Worm (Caenorhabditis elegans): ENCODE measurements around the gene F25E5.8.

F25E5.8 gene

ce11 chrV:7436509-7436908 lies 779 bp downstream of the F25E5.8 start:
- TF ChIP-seq ref-1 (GFP tag; conservative IDR thresholded peaks at IDR 0.05) (no peak), klf-2 (GFP tag; conservative IDR thresholded peaks at IDR 0.05) (no peak), ztf-29 (GFP tag; IDR thresholded peaks at IDR 0.05) (no peak), ztf-23 (GFP tag; IDR thresholded peaks at IDR 0.05) (no peak), T22C8.4 (GFP tag; IDR thresholded peaks at IDR 0.05) (no peak), cog-1 (tag; optimal IDR thresholded peaks at IDR 0.05) (no peak), flt-1 (GFP tag; IDR thresholded peaks at IDR 0.05) (no peak)

- TF ChIP-seq tab-1 (GFP tag; IDR thresholded peaks at IDR 0.05) (no peak), klf-2 (GFP tag; conservative IDR thresholded peaks at IDR 0.05) (no peak), cog-1 (tag; optimal IDR thresholded peaks at IDR 0.05) (no peak), ztf-23 (GFP tag; IDR thresholded peaks at IDR 0.05) (no peak), T22C8.4 (GFP tag; IDR thresholded peaks at IDR 0.05) (no peak), flt-1 (GFP tag; IDR thresholded peaks at IDR 0.05) (no peak), ref-1 (GFP tag; conservative IDR thresholded peaks at IDR 0.05) (no peak), ztf-29 (GFP tag; IDR thresholded peaks at IDR 0.05) (no peak), med-1 (GFP tag; optimal IDR thresholded peaks at IDR 0.05; ENCODE audit: insufficient read depth) (no peak)
Measured at ce11 chrV:7436911-7437310, 1.2 kb downstream of the F25E5.8 start.

DNA sequence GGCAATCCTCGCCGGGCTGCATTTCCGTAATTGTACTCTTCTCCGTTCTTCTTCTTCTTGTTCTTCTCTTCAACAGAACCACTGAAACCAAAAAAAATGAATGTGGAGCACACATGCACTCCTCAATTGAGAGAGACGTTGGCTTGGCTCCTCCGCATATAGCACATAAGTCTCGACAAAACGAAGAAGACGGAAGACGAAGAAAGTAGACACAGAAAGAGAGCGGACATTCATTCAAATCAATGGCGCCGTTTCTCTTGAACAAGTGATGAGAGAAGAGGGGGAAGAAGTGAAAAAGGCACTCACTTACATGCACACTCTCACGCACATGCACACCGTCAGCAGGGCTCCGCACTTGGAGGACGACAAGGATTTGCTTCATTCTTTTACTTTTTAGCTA lies 1.8 kb downstream of the F25E5.8 start, which contains the start of gene F25E5.9:
Gene F25E5.9 (minus strand): TSS at position 382 of the 400 bp plus-strand sequence.
- TF ChIP-seq klf-2 (GFP tag; conservative IDR thresholded peaks at IDR 0.05) (no peak), ztf-23 (GFP tag; IDR thresholded peaks at IDR 0.05) (no peak), tab-1 (GFP tag; IDR thresholded peaks at IDR 0.05) (no peak)

- no peak for TF ChIP-seq ztf-29 (GFP tag; IDR thresholded peaks at IDR 0.05)
- no peak for TF ChIP-seq ref-1 (GFP tag; conservative IDR thresholded peaks at IDR 0.05)
- no peak for TF ChIP-seq tab-1 (GFP tag; IDR thresholded peaks at IDR 0.05)
- TF ChIP-seq flt-1 (GFP tag; IDR thresholded peaks at IDR 0.05), result no peak
- TF ChIP-seq med-1 (GFP tag; optimal IDR thresholded peaks at IDR 0.05; ENCODE audit: insufficient read depth), result no peak
- no peak for TF ChIP-seq T22C8.4 (GFP tag; IDR thresholded peaks at IDR 0.05)
- no peak for TF ChIP-seq klf-2 (GFP tag; conservative IDR thresholded peaks at IDR 0.05)
- TF ChIP-seq cog-1 (tag; optimal IDR thresholded peaks at IDR 0.05), result no peak
Measured at ce11 chrV:7437985-7438384, 2.3 kb downstream of the F25E5.8 start, which contains the start of gene F25E5.16. F25E5.16 (plus strand) TSS chrV:7438285.

DNA sequence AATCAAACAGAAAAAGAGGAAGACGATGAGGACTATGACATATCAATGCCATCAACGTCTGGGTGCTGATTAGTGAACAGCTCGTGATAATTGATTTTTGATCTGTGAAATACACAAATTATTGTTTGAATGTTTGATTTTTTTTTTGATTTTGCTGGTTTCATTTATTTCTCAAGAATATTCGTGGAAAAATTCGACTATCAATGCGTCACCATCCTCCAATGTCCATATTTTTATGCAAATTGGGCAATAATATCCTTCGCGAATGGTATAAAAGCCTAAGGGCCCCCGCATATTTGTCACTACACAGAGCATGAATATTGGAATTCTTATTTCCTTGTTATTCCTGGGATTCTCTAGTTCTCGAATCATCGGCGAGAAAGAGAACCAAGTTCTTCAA lies 4.1 kb downstream of the F25E5.8 start, which contains the start of gene try-13:
Gene try-13 (plus strand): TSS at position 301 of the 400 bp plus-strand sequence.
- TF ChIP-seq med-1 (GFP tag; optimal IDR thresholded peaks at IDR 0.05; ENCODE audit: insufficient read depth), result no peak
- no peak for TF ChIP-seq cog-1 (tag; optimal IDR thresholded peaks at IDR 0.05)
- TF ChIP-seq T22C8.4 (GFP tag; IDR thresholded peaks at IDR 0.05), result no peak
- TF ChIP-seq flt-1 (GFP tag; IDR thresholded peaks at IDR 0.05), result no peak
- no peak for TF ChIP-seq tab-1 (GFP tag; IDR thresholded peaks at IDR 0.05)
- TF ChIP-seq ztf-23 (GFP tag; IDR thresholded peaks at IDR 0.05), result no peak
- no peak for TF ChIP-seq klf-2 (GFP tag; conservative IDR thresholded peaks at IDR 0.05)
- TF ChIP-seq ztf-29 (GFP tag; IDR thresholded peaks at IDR 0.05), result no peak

- 0 out of 2 replicates have a peak, but pooled peaks have one; percentile 27 for TF ChIP-seq flt-1 (GFP tag; IDR thresholded peaks at IDR 0.05)
- peak; percentile 79 for TF ChIP-seq klf-2 (GFP tag; conservative IDR thresholded peaks at IDR 0.05)
- TF ChIP-seq ztf-29 (GFP tag; IDR thresholded peaks at IDR 0.05), result peak; percentile 39; the same call in 1 of the 2 replicates
- TF ChIP-seq ref-1 (GFP tag; conservative IDR thresholded peaks at IDR 0.05), result peak; percentile 46; the same call in 1 of the 2 replicates
- peak; percentile 79; the same call in 1 of the 2 replicates for TF ChIP-seq ztf-23 (GFP tag; IDR thresholded peaks at IDR 0.05)
Measured at ce11 chrV:7443480-7443879, 7.8 kb downstream of the F25E5.8 start.

DNA sequence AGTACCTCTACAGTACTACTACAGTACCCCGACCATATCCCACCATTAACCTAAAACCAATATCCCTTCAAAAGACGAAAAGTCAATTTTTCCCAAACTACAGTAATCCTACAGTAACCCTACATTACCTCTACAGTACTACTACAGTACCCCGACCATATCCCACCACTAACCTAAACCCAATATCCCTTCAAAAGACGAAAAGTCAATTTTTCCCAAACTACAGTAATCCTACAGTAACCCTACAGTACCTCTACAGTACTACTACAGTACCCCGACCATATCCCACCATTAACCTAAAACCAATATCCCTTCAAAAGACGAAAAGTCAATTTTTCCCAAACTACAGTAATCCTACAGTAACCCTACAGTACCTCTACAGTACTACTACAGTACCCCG lies 8.6 kb downstream of the F25E5.8 start, which contains the start of gene nhr-141:
Gene nhr-141 (plus strand): TSS at position 331 of the 400 bp plus-strand sequence.
- TF ChIP-seq tab-1 (GFP tag; IDR thresholded peaks at IDR 0.05), result 0 out of 2 replicates have a peak, but pooled peaks have one; percentile 40

DNA sequence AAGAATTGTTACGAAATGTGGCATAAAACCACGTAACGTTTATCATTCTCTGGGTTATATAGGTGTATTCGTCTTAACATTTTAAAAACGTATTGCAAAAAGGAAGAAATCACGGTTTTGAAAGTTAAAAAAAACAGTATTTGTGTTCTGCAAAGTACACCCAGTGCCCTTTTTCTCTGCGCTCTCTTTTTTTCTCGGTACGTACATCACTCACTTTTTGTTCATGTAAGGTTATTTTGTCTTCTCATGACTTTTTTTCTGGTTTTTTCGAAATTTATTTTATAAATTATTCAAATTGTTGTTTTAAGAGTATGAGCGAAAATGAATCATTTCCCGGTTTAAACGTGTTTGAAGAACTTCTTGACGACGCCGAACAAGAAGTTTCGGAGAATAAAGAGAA lies 11.2 kb downstream of the F25E5.8 start, which contains the start of gene F25E5.5:
Gene F25E5.5 (plus strand): TSS at position 301 of the 400 bp plus-strand sequence.
- no peak for TF ChIP-seq T22C8.4 (GFP tag; IDR thresholded peaks at IDR 0.05)
- TF ChIP-seq ref-1 (GFP tag; conservative IDR thresholded peaks at IDR 0.05), result no peak
- TF ChIP-seq tab-1 (GFP tag; IDR thresholded peaks at IDR 0.05), result no peak
- TF ChIP-seq flt-1 (GFP tag; IDR thresholded peaks at IDR 0.05), result no peak
- no peak for TF ChIP-seq ztf-29 (GFP tag; IDR thresholded peaks at IDR 0.05)
- TF ChIP-seq klf-2 (GFP tag; conservative IDR thresholded peaks at IDR 0.05), result no peak
- TF ChIP-seq ztf-23 (GFP tag; IDR thresholded peaks at IDR 0.05), result no peak
- no peak for TF ChIP-seq med-1 (GFP tag; optimal IDR thresholded peaks at IDR 0.05; ENCODE audit: insufficient read depth)
- TF ChIP-seq cog-1 (tag; optimal IDR thresholded peaks at IDR 0.05), result no peak

ce11 chrV:7449303-7449827 lies 13.6 kb downstream of the F25E5.8 start, which contains the start of gene try-12:
try-12 (plus strand) TSS chrV:7449353.
- no peak for TF ChIP-seq T22C8.4 (GFP tag; IDR thresholded peaks at IDR 0.05)
- TF ChIP-seq cog-1 (tag; optimal IDR thresholded peaks at IDR 0.05), result no peak
- no peak for TF ChIP-seq ref-1 (GFP tag; conservative IDR thresholded peaks at IDR 0.05)
- TF ChIP-seq ztf-23 (GFP tag; IDR thresholded peaks at IDR 0.05), result no peak

DNA sequence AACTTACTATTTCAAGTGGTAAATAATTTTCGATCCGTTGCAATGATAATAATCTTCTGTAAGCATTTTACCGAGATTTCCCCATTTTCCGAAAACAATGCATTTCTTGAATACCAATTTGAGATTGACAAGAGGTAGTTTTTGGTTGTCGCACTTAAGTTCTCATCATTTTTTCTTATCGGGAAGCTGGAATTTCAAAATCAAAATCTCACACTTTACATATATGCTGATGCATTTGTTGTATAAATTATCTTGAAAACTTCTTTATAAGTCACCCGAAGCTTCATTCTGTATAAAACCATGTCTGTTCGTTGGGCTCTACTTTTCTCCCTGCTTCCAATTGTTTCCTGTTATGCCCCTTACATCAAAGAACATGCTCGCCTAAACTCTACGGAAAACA lies 15.7 kb downstream of the F25E5.8 start, which contains the start of gene try-11:
Gene try-11 (plus strand): TSS at position 301 of the 400 bp plus-strand sequence.
- TF ChIP-seq ztf-29 (GFP tag; IDR thresholded peaks at IDR 0.05) (no peak), ref-1 (GFP tag; conservative IDR thresholded peaks at IDR 0.05) (no peak), klf-2 (GFP tag; conservative IDR thresholded peaks at IDR 0.05) (no peak), flt-1 (GFP tag; IDR thresholded peaks at IDR 0.05) (no peak), med-1 (GFP tag; optimal IDR thresholded peaks at IDR 0.05; ENCODE audit: insufficient read depth) (no peak), cog-1 (tag; optimal IDR thresholded peaks at IDR 0.05) (no peak), ztf-23 (GFP tag; IDR thresholded peaks at IDR 0.05) (no peak)

Measured in whole organism, midembryonic.